Worm (Caenorhabditis elegans): ENCODE measurements around the gene T19D12.5.

ce11 chrII:6610262-6610661 lies 25.8 kb downstream of the T19D12.5 start:
- TF ChIP-seq efl-1 (optimal IDR thresholded peaks at IDR 0.05) (no peak), efl-1 (GFP tag; optimal IDR thresholded peaks at IDR 0.05 in 1 of 2) (no peak), snpc-4 (tag; optimal IDR thresholded peaks at IDR 0.05) (no peak), hlh-4 (tag; optimal IDR thresholded peaks at IDR 0.05) (no peak), lsy-2 (tag; optimal IDR thresholded peaks at IDR 0.05) (peak; percentile 0 to 31), zag-1 (tag; optimal IDR thresholded peaks at IDR 0.05) (no peak), ama-1 (optimal IDR thresholded peaks at IDR 0.05) (no peak), nhr-12 (tag; optimal IDR thresholded peaks at IDR 0.05) (no peak), F16B12.6 (tag; optimal IDR thresholded peaks at IDR 0.05) (no peak), mdl-1 (tag; optimal IDR thresholded peaks at IDR 0.05) (no peak), blmp-1 (tag; optimal IDR thresholded peaks at IDR 0.05) (peak; percentile 54), nhr-28 (tag; optimal IDR thresholded peaks at IDR 0.05) (no peak)

Measured in whole organism, L1 larva.